Fruit fly (Drosophila melanogaster): ENCODE measurements around the gene CG42570.

CG42570 gene

DNA sequence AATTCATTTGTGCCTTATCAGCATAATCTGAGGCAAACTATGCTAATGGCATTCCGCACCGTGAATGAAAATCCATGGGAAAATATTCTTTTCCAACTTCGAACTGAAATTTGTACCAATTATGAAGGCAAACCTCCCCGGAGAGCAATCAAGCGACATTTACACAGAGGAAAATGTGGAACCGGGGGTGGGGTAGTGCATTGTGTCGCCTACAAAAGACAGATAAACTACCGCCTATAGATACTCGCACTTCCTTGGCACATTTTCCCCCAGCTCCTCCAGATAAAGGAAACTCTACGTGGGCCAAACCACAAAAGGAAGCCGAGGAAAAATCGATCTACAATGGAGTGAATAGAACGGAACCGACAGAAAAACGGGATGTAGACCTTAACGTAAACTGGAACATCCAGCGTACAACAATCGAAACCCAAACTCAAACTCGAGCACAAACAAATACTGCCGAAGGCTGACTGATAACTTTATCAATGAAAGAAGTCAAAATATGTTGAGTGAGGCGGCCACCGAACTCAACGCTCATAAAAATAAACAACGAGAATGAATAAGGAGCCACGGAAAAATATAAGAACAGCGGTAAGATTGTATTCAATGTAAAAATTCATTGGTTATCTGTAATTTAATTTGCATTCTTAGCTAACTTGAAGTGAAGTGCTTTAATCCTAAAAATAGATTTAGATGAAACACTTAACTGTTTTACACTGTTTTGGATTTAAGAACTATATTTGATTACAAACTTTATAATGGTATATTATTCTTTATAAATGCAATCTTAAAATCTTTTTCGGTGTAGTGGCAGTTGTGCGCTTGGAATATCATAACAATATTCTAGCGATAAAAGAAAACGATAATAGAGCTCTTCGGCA is 26.7 kb upstream of the CG42570 start (continued):
- peak; percentile 51 for TF ChIP-seq sd (tag; optimal IDR thresholded peaks at IDR 0.05)
- no peak for TF ChIP-seq ac (GFP tag; optimal IDR thresholded peaks at IDR 0.05)
- no peak for TF ChIP-seq CG12071 (GFP tag; optimal IDR thresholded peaks at IDR 0.05)
- no peak for TF ChIP-seq fd3F (GFP tag; optimal IDR thresholded peaks at IDR 0.05)
- peak; percentile 21 for TF ChIP-seq btn (GFP tag; optimal IDR thresholded peaks at IDR 0.05)
- TF ChIP-seq klu (GFP tag; IDR thresholded peaks at IDR 0.05): no peak
- no peak for TF ChIP-seq Dp (GFP tag; optimal IDR thresholded peaks at IDR 0.05)
- peak; percentile 56 for TF ChIP-seq exex (tag; optimal IDR thresholded peaks at IDR 0.05)
- TF ChIP-seq lbe (GFP tag; optimal IDR thresholded peaks at IDR 0.05): no peak
- no peak for TF ChIP-seq CG11398 (GFP tag; optimal IDR thresholded peaks at IDR 0.05)
- TF ChIP-seq CG6254 (GFP tag; optimal IDR thresholded peaks at IDR 0.05): peak; percentile 63
- no peak for TF ChIP-seq CG30431 (GFP tag; optimal IDR thresholded peaks at IDR 0.05)
- TF ChIP-seq kni (GFP tag; optimal IDR thresholded peaks at IDR 0.05): no peak
- TF ChIP-seq ftz-f1 (GFP tag; optimal IDR thresholded peaks at IDR 0.05): no peak
- no peak for TF ChIP-seq onecut (GFP tag; IDR thresholded peaks at IDR 0.05)
- no peak for TF ChIP-seq Hey (tag; optimal IDR thresholded peaks at IDR 0.05)
- TF ChIP-seq ERR (GFP tag; optimal IDR thresholded peaks at IDR 0.05): no peak
- no peak for TF ChIP-seq zfh2 (GFP tag; optimal IDR thresholded peaks at IDR 0.05)
- TF ChIP-seq bsh (GFP tag; optimal IDR thresholded peaks at IDR 0.05): peak in 1 of 2 experiments; percentile 55
- TF ChIP-seq en (GFP tag; optimal IDR thresholded peaks at IDR 0.05): no peak
- 0 out of 3 replicates have a peak, but pooled peaks have one; percentile 21 for TF ChIP-seq dysf (GFP tag; IDR thresholded peaks at IDR 0.05)
- TF ChIP-seq CG10565 (GFP tag; optimal IDR thresholded peaks at IDR 0.05): no peak
- no peak for TF ChIP-seq Adf1 (GFP tag; IDR thresholded peaks at IDR 0.05)
- TF ChIP-seq CG13424 (tag; optimal IDR thresholded peaks at IDR 0.05): peak; percentile 40
- peak; percentile 20 for TF ChIP-seq CG15011 (GFP tag; optimal IDR thresholded peaks at IDR 0.05)
- TF ChIP-seq CG18476 (GFP tag; optimal IDR thresholded peaks at IDR 0.05): peak; percentile 55
- peak; percentile 30 for TF ChIP-seq caup (GFP tag; optimal IDR thresholded peaks at IDR 0.05; ENCODE audit: severe bottlenecking)
- no peak for TF ChIP-seq h (optimal IDR thresholded peaks at IDR 0.05)
- TF ChIP-seq CG15073 (GFP tag; optimal IDR thresholded peaks at IDR 0.05): no peak
- TF ChIP-seq CG30403 (GFP tag; optimal IDR thresholded peaks at IDR 0.05): peak; percentile 53
- TF ChIP-seq ssp (GFP tag; IDR thresholded peaks at IDR 0.05): no peak
- TF ChIP-seq Dbx (GFP tag; IDR thresholded peaks at IDR 0.05): no peak
- no peak for TF ChIP-seq Xbp1 (GFP tag; optimal IDR thresholded peaks at IDR 0.05)
- TF ChIP-seq CG2712 (tag; optimal IDR thresholded peaks at IDR 0.05): peak; percentile 64
- no peak for TF ChIP-seq CG13287 (GFP tag; IDR thresholded peaks at IDR 0.05; ENCODE audit: partially characterized antibody)
- TF ChIP-seq toy (GFP tag; IDR thresholded peaks at IDR 0.05): no peak
- no peak for TF ChIP-seq tna (GFP tag; IDR thresholded peaks at IDR 0.05; ENCODE audit: partially characterized antibody)
- TF ChIP-seq CG10543 (GFP tag; optimal IDR thresholded peaks at IDR 0.05): peak; percentile 28
- TF ChIP-seq ranshi (GFP tag; IDR thresholded peaks at IDR 0.05): 0 out of 2 replicates have a peak, but pooled peaks have one; percentile 36
- no peak for TF ChIP-seq shn (GFP tag; optimal IDR thresholded peaks at IDR 0.05)
- peak; percentile 52 for TF ChIP-seq Hmr (GFP tag; optimal IDR thresholded peaks at IDR 0.05)
- no peak for TF ChIP-seq peb (GFP tag; IDR thresholded peaks at IDR 0.05)
- peak; percentile 14 for TF ChIP-seq pros (GFP tag; optimal IDR thresholded peaks at IDR 0.05)
- no peak for TF ChIP-seq CG33213 (GFP tag; optimal IDR thresholded peaks at IDR 0.05)
- peak; percentile 10 for TF ChIP-seq gcm (GFP tag; optimal IDR thresholded peaks at IDR 0.05)
- TF ChIP-seq insv (GFP tag; optimal IDR thresholded peaks at IDR 0.05): no peak
- TF ChIP-seq nom (GFP tag; optimal IDR thresholded peaks at IDR 0.05): no peak
- TF ChIP-seq salm (tag; optimal IDR thresholded peaks at IDR 0.05): peak; percentile 52
- TF ChIP-seq maf-S (GFP tag; optimal IDR thresholded peaks at IDR 0.05): no peak
